Fruit fly (Drosophila melanogaster) whole organism, embryonic: ENCODE measurements around the gene CG13601.

Source experiments
- Adf1 ChIP-seq: fragments of 200-800 bp; sonication (Bioruptor generic); IDR thresholded peaks from 2 replicates; pipeline ENCODE4 v1.3.6; 2022; ENCODE audit warnings: missing biosample characterization, missing genetic modification characterization
- CG10321 ChIP-seq: fragments of 200-800 bp; sonication (Bioruptor generic); IDR thresholded peaks from 2 replicates; pipeline ENCODE4 v1.3.6; 2022; ENCODE audit warnings: missing biosample characterization, missing genetic modification characterization
- CG11398 ChIP-seq: fragments of 200-800 bp; sonication (Bioruptor generic); optimal IDR thresholded peaks from 2 replicates; lab custom pipeline; 2016; ENCODE audit warnings: missing biosample characterization, missing genetic modification characterization
- CG11504 ChIP-seq: fragments of 200-800 bp; sonication (Bioruptor generic); optimal IDR thresholded peaks from 3 replicates; lab custom pipeline; 2019; ENCODE audit warnings: missing biosample characterization, mild to moderate bottlenecking, missing genetic modification characterization, moderate library complexity
- CG12391 ChIP-seq: fragments of 200-800 bp; sonication (Bioruptor generic); optimal IDR thresholded peaks from 3 replicates; lab custom pipeline; 2018; ENCODE audit warnings: missing biosample characterization, mild to moderate bottlenecking, missing genetic modification characterization, moderate library complexity
- CG16779 ChIP-seq: fragments of 200-800 bp; sonication (Bioruptor generic); IDR thresholded peaks from 2 replicates; pipeline ENCODE4 v1.3.6; 2022; ENCODE audit warnings: missing biosample characterization, missing genetic modification characterization
- CG1832 ChIP-seq: fragments of 200-800 bp; sonication (Bioruptor generic); optimal IDR thresholded peaks from 2 replicates; lab custom pipeline; 2017; ENCODE audit warnings: missing biosample characterization, mild to moderate bottlenecking, missing genetic modification characterization, inconsistent platforms
- CG2889 ChIP-seq: fragments of 200-800 bp; sonication (Bioruptor generic); IDR thresholded peaks from 3 replicates; pipeline ENCODE4 v1.3.6; 2022; ENCODE audit warnings: missing biosample characterization, missing genetic modification characterization
- CG32532 ChIP-seq: fragments of 200-800 bp; sonication (Bioruptor generic); IDR thresholded peaks from 2 replicates; pipeline ENCODE4 v1.3.6; 2022; ENCODE audit warnings: missing biosample characterization, missing genetic modification characterization
- CG32767 ChIP-seq: fragments of 200-800 bp; sonication (Bioruptor generic); IDR thresholded peaks from 2 replicates; pipeline ENCODE4 v1.3.6; 2022; ENCODE audit warnings: missing biosample characterization, missing genetic modification characterization
- CG34376 ChIP-seq: fragments of 200-800 bp; sonication (Bioruptor generic); optimal IDR thresholded peaks from 2 replicates; lab custom pipeline; 2018; ENCODE audit warnings: missing biosample characterization, mild to moderate bottlenecking, missing genetic modification characterization
- CG34422 ChIP-seq: fragments of 200-800 bp; sonication (Bioruptor generic); IDR thresholded peaks from 3 replicates; pipeline ENCODE4 v1.3.6; 2022; ENCODE audit warnings: missing biosample characterization, missing genetic modification characterization
- CG5245 ChIP-seq: fragments of 200-800 bp; sonication (Bioruptor generic); optimal IDR thresholded peaks from 3 replicates; lab custom pipeline; 2016; ENCODE audit warnings: missing biosample characterization, missing genetic modification characterization
- CG6854 ChIP-seq: fragments of 200-800 bp; sonication (Bioruptor generic); optimal IDR thresholded peaks from 3 replicates; lab custom pipeline; 2017; ENCODE audit warnings: missing biosample characterization, mild to moderate bottlenecking, missing genetic modification characterization
- CG8478 ChIP-seq: fragments of >200 bp; optimal IDR thresholded peaks from 2 replicates; lab custom pipeline; 2018
- CG8765 ChIP-seq: fragments of 200-800 bp; sonication (Bioruptor generic); IDR thresholded peaks from 2 replicates; pipeline ENCODE4 v1.3.6; 2022; ENCODE audit warnings: missing biosample characterization, missing genetic modification characterization
- CTCF ChIP-seq: fragments of 200-800 bp; sonication (Bioruptor generic); optimal IDR thresholded peaks from 2 replicates; lab custom pipeline; 2017; ENCODE audit warnings: missing biosample characterization, mild to moderate bottlenecking, missing genetic modification characterization, moderate library complexity
- Deaf1 ChIP-seq: fragments of 200-800 bp; optimal IDR thresholded peaks from 3 replicates; lab custom pipeline; 2019; ENCODE audit warnings: missing biosample characterization, mild to moderate bottlenecking, missing genetic modification characterization, moderate library complexity
- Drgx ChIP-seq: fragments of 200-800 bp; sonication (Bioruptor generic); IDR thresholded peaks from 2 replicates; pipeline ENCODE4 v1.3.6; 2022; ENCODE audit warnings: missing biosample characterization, missing genetic modification characterization
- Ets97D ChIP-seq: fragments of 200-800 bp; sonication (Bioruptor generic); optimal IDR thresholded peaks from 3 replicates; lab custom pipeline; 2016; ENCODE audit warnings: missing biosample characterization, missing genetic modification characterization
- Gsc ChIP-seq: fragments of 200-800 bp; sonication (Bioruptor generic); IDR thresholded peaks from 2 replicates; pipeline ENCODE4 v1.3.6; 2022; ENCODE audit warnings: missing biosample characterization, missing genetic modification characterization
- HLHmδ ChIP-seq: fragments of 200-800 bp; sonication (Bioruptor generic); optimal IDR thresholded peaks from 2 replicates; lab custom pipeline; 2018; ENCODE audit warnings: missing biosample characterization, mild to moderate bottlenecking, missing genetic modification characterization, moderate library complexity
- Hr3 ChIP-seq: fragments of 200-800 bp; sonication (Bioruptor generic); optimal IDR thresholded peaks from 3 replicates; lab custom pipeline; 2016; ENCODE audit warnings: missing biosample characterization, missing genetic modification characterization
- Lhr ChIP-seq: fragments of 200-800 bp; sonication (Bioruptor generic); optimal IDR thresholded peaks from 3 replicates; lab custom pipeline; 2017; ENCODE audit warnings: mild to moderate bottlenecking, missing biosample characterization, missing genetic modification reagents, missing genetic modification characterization
- Lpt ChIP-seq: fragments of >200 bp; optimal IDR thresholded peaks from 2 replicates; lab custom pipeline; 2018; ENCODE audit warnings: missing biosample characterization, missing genetic modification characterization
- MTF-1 ChIP-seq: fragments of 200-800 bp; sonication (Bioruptor generic); optimal IDR thresholded peaks from 2 replicates; lab custom pipeline; 2018; ENCODE audit warnings: missing biosample characterization, mild to moderate bottlenecking, missing genetic modification characterization, borderline replicate concordance
- NC2β ChIP-seq: fragments of 200-800 bp; sonication (Bioruptor generic); optimal IDR thresholded peaks from 2 replicates; lab custom pipeline; 2016; ENCODE audit warnings: missing biosample characterization, missing genetic modification characterization
- Trl ChIP-seq, 3 experiments: fragments of >200 bp in 2 of 3; fragments of 200-800 bp in 1 of 3; sonication (Bioruptor generic) in 1 of 3; optimal IDR thresholded peaks; 2 replicates in 1 of 3; 3 replicates in 2 of 3; lab custom pipeline; 2016 to 2017; ENCODE audit warnings: missing biosample characterization in 1 of 3, missing genetic modification characterization in 1 of 3
- YL-1 ChIP-seq: fragments of 200-800 bp; sonication (Bioruptor generic); optimal IDR thresholded peaks from 3 replicates; lab custom pipeline; 2017; ENCODE audit warnings: missing biosample characterization, mild to moderate bottlenecking, missing genetic modification characterization
- bcd ChIP-seq: fragments of 200-800 bp; sonication (Bioruptor generic); optimal IDR thresholded peaks from 2 replicates; lab custom pipeline; 2017; ENCODE audit warnings: missing biosample characterization, mild to moderate bottlenecking, missing genetic modification characterization
- chinmo ChIP-seq: fragments of 200-800 bp; sonication (Bioruptor generic); IDR thresholded peaks from 4 replicates; pipeline ENCODE4 v1.3.6; 2022; ENCODE audit warnings: missing biosample characterization, missing genetic modification characterization; ENCODE audit not compliant: partially characterized antibody
- fd3F ChIP-seq: fragments of 200-800 bp; sonication (Bioruptor generic); optimal IDR thresholded peaks from 2 replicates; lab custom pipeline; 2018; ENCODE audit warnings: missing biosample characterization, mild to moderate bottlenecking, missing genetic modification characterization, moderate library complexity
- gsb ChIP-seq: fragments of 200-800 bp; sonication (Bioruptor generic); IDR thresholded peaks from 2 replicates; pipeline ENCODE4 v1.3.6; 2022; ENCODE audit warnings: missing biosample characterization, missing genetic modification characterization
- hkb ChIP-seq, 2 experiments: fragments of 200-800 bp in 1 of 2; fragments of >200 bp in 1 of 2; sonication (Bioruptor generic) in 1 of 2; IDR thresholded peaks in 1 of 2; optimal IDR thresholded peaks in 1 of 2; 2 replicates each; pipeline versions ENCODE4 v1.3.6 to Lab custom; 2017 to 2022; ENCODE audit warnings: missing biosample characterization in 1 of 2, missing genetic modification characterization in 1 of 2
- kah ChIP-seq: fragments of 200-800 bp; sonication (Bioruptor generic); optimal IDR thresholded peaks from 2 replicates; lab custom pipeline; 2018; ENCODE audit warnings: missing biosample characterization, mild to moderate bottlenecking, missing genetic modification characterization
- lab ChIP-seq: fragments of 200-800 bp; sonication (Bioruptor generic); optimal IDR thresholded peaks from 3 replicates; lab custom pipeline; 2017; ENCODE audit warnings: missing biosample characterization, missing genetic modification characterization, mild to moderate bottlenecking, moderate library complexity, missing genetic modification reagents
- lola ChIP-seq, 3 experiments: fragments of >200 bp in 2 of 3; fragments of 200-800 bp in 1 of 3; sonication (Bioruptor generic) in 1 of 3; optimal IDR thresholded peaks; 2 replicates each; lab custom pipeline; 2017 to 2019; ENCODE audit warnings: missing biosample characterization in 3 of 3, missing genetic modification characterization in 3 of 3, mild to moderate bottlenecking in 1 of 3, moderate library complexity in 1 of 3
- nerfin-1 ChIP-seq: fragments of 200-800 bp; sonication (Bioruptor generic); optimal IDR thresholded peaks from 3 replicates; lab custom pipeline; 2019; ENCODE audit warnings: missing biosample characterization, mild to moderate bottlenecking, missing genetic modification characterization, moderate library complexity
- onecut ChIP-seq: fragments of 200-800 bp; sonication (Bioruptor generic); IDR thresholded peaks from 2 replicates; pipeline ENCODE4 v1.3.6; 2022; ENCODE audit warnings: missing biosample characterization, missing genetic modification characterization
- otp ChIP-seq: fragments of 200-800 bp; sonication (Bioruptor generic); IDR thresholded peaks from 3 replicates; pipeline ENCODE4, ENCODE4 v1.3.6; 2022; ENCODE audit warnings: missing biosample characterization, missing genetic modification characterization
- pb ChIP-seq: fragments of 200-800 bp; sonication (Bioruptor generic); optimal IDR thresholded peaks from 3 replicates; lab custom pipeline; 2016; ENCODE audit warnings: missing biosample characterization, missing genetic modification characterization
- ranshi ChIP-seq: fragments of 200-800 bp; sonication (Bioruptor generic); IDR thresholded peaks from 2 replicates; pipeline ENCODE4 v1.3.6; 2022; ENCODE audit warnings: missing biosample characterization, missing genetic modification characterization
- row ChIP-seq: fragments of 200-800 bp; sonication (Bioruptor generic); IDR thresholded peaks from 3 replicates; pipeline ENCODE4 v1.3.6; 2022; ENCODE audit warnings: missing biosample characterization, missing genetic modification characterization
- scrt ChIP-seq: fragments of 200-800 bp; sonication (Bioruptor generic); optimal IDR thresholded peaks from 2 replicates; lab custom pipeline; 2018; ENCODE audit warnings: missing biosample characterization, mild to moderate bottlenecking, missing genetic modification characterization, moderate library complexity
- seq ChIP-seq: fragments of 200-800 bp; sonication (Bioruptor generic); IDR thresholded peaks from 2 replicates; pipeline ENCODE4 v1.3.6; 2022; ENCODE audit warnings: missing biosample characterization, missing genetic modification characterization
- sna ChIP-seq: fragments of 200-800 bp; sonication (Bioruptor generic); IDR thresholded peaks from 2 replicates; pipeline ENCODE4 v1.3.6; 2022; ENCODE audit warnings: missing biosample characterization, missing genetic modification characterization; ENCODE audit not compliant: partially characterized antibody
- sob ChIP-seq: fragments of 200-800 bp; sonication (Bioruptor generic); IDR thresholded peaks from 2 replicates; pipeline ENCODE4 v1.3.6; 2022; ENCODE audit warnings: missing biosample characterization, missing genetic modification characterization
- tin ChIP-seq: fragments of 200-800 bp; sonication (Bioruptor generic); optimal IDR thresholded peaks from 3 replicates; lab custom pipeline; 2016; ENCODE audit warnings: missing biosample characterization, missing genetic modification characterization
- usp ChIP-seq: fragments of >200 bp; optimal IDR thresholded peaks from 2 replicates; lab custom pipeline; 2017; ENCODE audit warnings: missing biosample characterization, missing genetic modification characterization
- zen2 ChIP-seq: fragments of 200-800 bp; sonication (Bioruptor generic); IDR thresholded peaks from 3 replicates; pipeline ENCODE4 v1.3.6; 2022; ENCODE audit warnings: missing biosample characterization, missing genetic modification characterization; ENCODE audit not compliant: partially characterized antibody

The CG13601 gene

DNA sequence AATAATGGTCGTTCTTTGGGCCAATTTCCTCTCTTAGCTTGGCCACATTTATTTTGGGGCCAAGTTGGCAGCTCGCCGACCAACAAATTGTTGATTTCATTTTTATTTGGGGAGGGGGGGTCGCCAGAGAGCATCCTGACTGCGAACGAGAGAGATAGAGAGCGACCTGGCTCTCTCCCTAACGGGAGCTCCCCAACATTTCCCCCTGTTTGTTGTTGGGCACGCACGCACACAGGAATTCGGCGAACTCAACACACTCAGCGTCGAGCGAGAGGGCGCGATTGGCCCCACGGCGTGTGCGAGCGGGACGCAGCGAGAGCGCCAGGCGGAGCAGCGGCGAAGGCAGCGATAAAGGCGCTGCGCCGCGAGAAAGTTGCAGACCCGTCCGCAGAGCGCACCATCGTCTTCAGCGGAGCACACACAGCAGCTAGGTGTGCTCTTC, 35.4 kb upstream of the CG13601 start, which contains the start of gene CG31140 (continued):
- TF ChIP-seq sob (GFP tag; lab: Robert Waterston, UW), result peak; percentile 37; the same call in 1 of the 2 replicates
- TF ChIP-seq tin, result no peak
- peak; percentile 23 for TF ChIP-seq YL-1 (GFP tag; lab: Kevin White, UChicago)
- 0 out of 3 replicates have a peak, but pooled peaks have one; percentile 44 for TF ChIP-seq zen2
- TF ChIP-seq CG8478 (lab: Kevin White, UChicago), result peak; percentile 83
- TF ChIP-seq CG5245, result no peak
- TF ChIP-seq sna (GFP tag; lab: Robert Waterston, UW), result 0 out of 2 replicates have a peak, but pooled peaks have one; percentile 13
- peak; percentile 71; the same call in 1 of the 2 replicates for TF ChIP-seq CG32767 (GFP tag; lab: Robert Waterston, UW)
- TF ChIP-seq MTF-1 (GFP tag; lab: Kevin White, UChicago), result peak; percentile 1
- TF ChIP-seq CG1832 (GFP tag; lab: Kevin White, UChicago), result peak; percentile 90
- TF ChIP-seq onecut, result peak; percentile 27; the same call in 1 of the 2 replicates
- TF ChIP-seq CTCF (GFP tag; lab: Kevin White, UChicago), result peak; percentile 31
- peak; percentile 58 for TF ChIP-seq CG34376
- peak; percentile 20 for TF ChIP-seq Deaf1 (tag; lab: Kevin White, UChicago)
- TF ChIP-seq CG34422, result no peak
- peak; percentile 43 for TF ChIP-seq pb
- no peak for TF ChIP-seq Lpt (GFP tag; lab: Kevin White, UChicago)
- peak; percentile 24; the same call in 1 of the 3 replicates for TF ChIP-seq row (GFP tag; lab: Robert Waterston, UW)
- TF ChIP-seq HLHmδ (GFP tag; lab: Kevin White, UChicago), result peak; percentile 55
- TF ChIP-seq kah (GFP tag; lab: Kevin White, UChicago), result peak; percentile 27
- TF ChIP-seq Adf1, result peak; percentile 91
- TF ChIP-seq CG11504 (tag; lab: Kevin White, UChicago), result peak; percentile 17
- peak; percentile 72; the same call in 1 of the 4 replicates for TF ChIP-seq chinmo (GFP tag; lab: Robert Waterston, UW)
- peak; percentile 70 for TF ChIP-seq CG10321 (GFP tag; lab: Robert Waterston, UW)
- TF ChIP-seq CG2889 (GFP tag; lab: Robert Waterston, UW), result no peak
- no peak for TF ChIP-seq gsb (GFP tag; lab: Robert Waterston, UW)
- TF ChIP-seq scrt, result peak; percentile 97
- peak; percentile 30; the same call in 1 of the 2 replicates for TF ChIP-seq CG16779 (GFP tag; lab: Robert Waterston, UW)
- peak; percentile 27 for TF ChIP-seq CG6854 (GFP tag; lab: Kevin White, UChicago)
- TF ChIP-seq lola (GFP tag; optimal IDR thresholded peaks at IDR 0.05; lab: Kevin White, UChicago), result no peak
- peak; percentile 71 to 76 for TF ChIP-seq Trl (optimal IDR thresholded peaks at IDR 0.05; lab: Kevin White, UChicago)
- TF ChIP-seq Trl (GFP tag; optimal IDR thresholded peaks at IDR 0.05; lab: Kevin White, UChicago), result peak; percentile 13
- peak; percentile 7 for TF ChIP-seq Lhr (GFP tag; lab: Kevin White, UChicago)
- no peak for TF ChIP-seq CG11398 (GFP tag; lab: Kevin White, UChicago)
- no peak for TF ChIP-seq Gsc (GFP tag; lab: Robert Waterston, UW)
- TF ChIP-seq bcd (GFP tag; lab: Kevin White, UChicago), result no peak
- peak; percentile 44 for TF ChIP-seq nerfin-1 (tag; lab: Kevin White, UChicago)
- TF ChIP-seq seq (GFP tag; lab: Robert Waterston, UW), result peak; percentile 43; the same call in 1 of the 2 replicates
- TF ChIP-seq CG12391 (tag; lab: Kevin White, UChicago), result no peak
- no peak for TF ChIP-seq fd3F (GFP tag; lab: Kevin White, UChicago)
- TF ChIP-seq Ets97D (GFP tag; lab: Kevin White, UChicago), result no peak
- no peak for TF ChIP-seq CG8765 (GFP tag; lab: Robert Waterston, UW)
- no peak for TF ChIP-seq NC2β (GFP tag; lab: Kevin White, UChicago)
- peak; percentile 19; the same call in 1 of the 2 replicates for TF ChIP-seq ranshi
- 0 out of 2 replicates have a peak, but pooled peaks have one; percentile 14 for TF ChIP-seq Drgx (GFP tag; lab: Robert Waterston, UW)
- 0 out of 3 replicates have a peak, but pooled peaks have one; percentile 21 for TF ChIP-seq otp (GFP tag; lab: Robert Waterston, UW)
- TF ChIP-seq lab, result peak; percentile 26
- TF ChIP-seq usp, result no peak
- no peak for TF ChIP-seq hkb (optimal IDR thresholded peaks at IDR 0.05; lab: Kevin White, UChicago)
- TF ChIP-seq hkb (GFP tag; IDR thresholded peaks at IDR 0.05; lab: Robert Waterston, UW), result 0 out of 2 replicates have a peak, but pooled peaks have one; percentile 26
- TF ChIP-seq Hr3 (GFP tag; lab: Kevin White, UChicago), result no peak
- peak; percentile 57; the same call in 1 of the 2 replicates for TF ChIP-seq CG32532
